Fruit fly (Drosophila melanogaster) whole organism, embryonic: ENCODE measurements around the gene Sgs5bis.
A peak's percentile ranks its signal among the peaks of the same experiment; 100 is the strongest.

Experiments used
- Adf1 ChIP-seq: fragments of 200-800 bp; sonication (Bioruptor generic); IDR thresholded peaks from 2 replicates; pipeline ENCODE4 v1.3.6; 2022; ENCODE audit warnings: missing biosample characterization, missing genetic modification characterization
- Bgb ChIP-seq: fragments of 200-800 bp; sonication (Bioruptor generic); IDR thresholded peaks from 2 replicates; pipeline ENCODE4 v1.3.6; 2022; ENCODE audit warnings: missing biosample characterization, missing genetic modification characterization; ENCODE audit not compliant: partially characterized antibody
- CG10267 ChIP-seq: fragments of 200-800 bp; sonication (Bioruptor generic); optimal IDR thresholded peaks from 2 replicates; lab custom pipeline; 2018; ENCODE audit warnings: missing biosample characterization, mild to moderate bottlenecking, missing genetic modification characterization, moderate library complexity
- CG10565 ChIP-seq: fragments of 200-800 bp; sonication (Bioruptor generic); optimal IDR thresholded peaks from 3 replicates; lab custom pipeline; 2016; ENCODE audit warnings: missing biosample characterization, mild to moderate bottlenecking, missing genetic modification characterization
- CG13894 ChIP-seq: fragments of 200-800 bp; sonication (Bioruptor generic); optimal IDR thresholded peaks from 3 replicates; lab custom pipeline; 2018; ENCODE audit warnings: missing biosample characterization, mild to moderate bottlenecking, missing genetic modification characterization, moderate library complexity
- CG15073 ChIP-seq: fragments of 200-800 bp; sonication (Bioruptor generic); optimal IDR thresholded peaks from 2 replicates; lab custom pipeline; 2016; ENCODE audit warnings: missing biosample characterization, missing genetic modification characterization
- CG15601 ChIP-seq: fragments of 200-800 bp; sonication (Bioruptor generic); optimal IDR thresholded peaks from 3 replicates; lab custom pipeline; 2019; ENCODE audit warnings: missing biosample characterization, mild to moderate bottlenecking, missing genetic modification characterization, moderate library complexity
- CG17385 ChIP-seq: fragments of 200-800 bp; sonication (Bioruptor generic); optimal IDR thresholded peaks from 3 replicates; lab custom pipeline; 2018; ENCODE audit warnings: missing biosample characterization, mild to moderate bottlenecking, missing genetic modification characterization
- CG17912 ChIP-seq: fragments of 200-800 bp; sonication (Bioruptor generic); optimal IDR thresholded peaks from 2 replicates; lab custom pipeline; 2018; ENCODE audit warnings: missing biosample characterization, mild to moderate bottlenecking, missing genetic modification characterization
- CG18011 ChIP-seq: fragments of 200-800 bp; sonication (Bioruptor generic); optimal IDR thresholded peaks from 2 replicates; lab custom pipeline; 2017; ENCODE audit warnings: missing biosample characterization, missing genetic modification characterization, mild to moderate bottlenecking, moderate library complexity, missing genotype
- CG18764 ChIP-seq: fragments of 200-800 bp; sonication (Bioruptor generic); optimal IDR thresholded peaks from 3 replicates; lab custom pipeline; 2016; ENCODE audit warnings: missing biosample characterization, missing genetic modification characterization
- CG30020 ChIP-seq: fragments of 200-800 bp; optimal IDR thresholded peaks from 2 replicates; lab custom pipeline; 2019; ENCODE audit warnings: missing biosample characterization, mild to moderate bottlenecking, missing genetic modification characterization, moderate library complexity
- CG31224 ChIP-seq: fragments of 200-800 bp; sonication (Bioruptor generic); IDR thresholded peaks from 2 replicates; pipeline ENCODE4 v1.3.6; 2022; ENCODE audit warnings: missing biosample characterization, missing genetic modification characterization
- CG42726 ChIP-seq: fragments of 200-800 bp; sonication (Bioruptor generic); IDR thresholded peaks from 2 replicates; pipeline ENCODE4 v1.3.6; 2022; ENCODE audit warnings: missing biosample characterization, missing genetic modification characterization; ENCODE audit not compliant: partially characterized antibody
- CG5180 ChIP-seq: fragments of 200-800 bp; sonication (Bioruptor generic); optimal IDR thresholded peaks from 3 replicates; lab custom pipeline; 2017; ENCODE audit warnings: missing biosample characterization, missing genetic modification characterization, mild to moderate bottlenecking, moderate library complexity, missing genetic modification reagents
- CG6254 ChIP-seq: fragments of 200-800 bp; sonication (Bioruptor generic); optimal IDR thresholded peaks from 3 replicates; lab custom pipeline; 2017; ENCODE audit warnings: mild to moderate bottlenecking, missing biosample characterization, missing genetic modification reagents, missing genetic modification characterization
- CG6854 ChIP-seq: fragments of 200-800 bp; sonication (Bioruptor generic); optimal IDR thresholded peaks from 3 replicates; lab custom pipeline; 2017; ENCODE audit warnings: missing biosample characterization, mild to moderate bottlenecking, missing genetic modification characterization
- CG9932 ChIP-seq: fragments of 200-800 bp; sonication (Bioruptor generic); IDR thresholded peaks from 2 replicates; pipeline ENCODE4 v1.3.6; 2022; ENCODE audit warnings: missing biosample characterization, missing genetic modification characterization
- D ChIP-seq, 2 experiments: fragments of 200-800 bp in 1 of 2; fragments of >200 bp in 1 of 2; sonication (Bioruptor generic) in 1 of 2; optimal IDR thresholded peaks; 2 replicates in 1 of 2; 3 replicates in 1 of 2; lab custom pipeline; 2017; ENCODE audit warnings: mild to moderate bottlenecking in 1 of 2, missing biosample characterization in 1 of 2, missing genetic modification characterization in 1 of 2, missing genetic modification reagents in 1 of 2
- Dad ChIP-seq: fragments of 200-800 bp; sonication (Bioruptor generic); optimal IDR thresholded peaks from 3 replicates; lab custom pipeline; 2016; ENCODE audit warnings: missing biosample characterization, missing genetic modification characterization
- ERR ChIP-seq: fragments of 200-800 bp; sonication (Bioruptor generic); optimal IDR thresholded peaks from 2 replicates; lab custom pipeline; 2016; ENCODE audit warnings: missing biosample characterization, missing genetic modification characterization
- Ets65A ChIP-seq: fragments of 200-800 bp; sonication (Bioruptor generic); peaks from one replicate; lab custom pipeline; 2016; ENCODE audit warnings: missing biosample characterization, missing genetic modification characterization
- Gug ChIP-seq: fragments of 200-800 bp; sonication (Bioruptor generic); IDR thresholded peaks from 4 replicates; pipeline ENCODE4 v1.3.6; 2022; ENCODE audit warnings: missing biosample characterization, missing genetic modification characterization
- HmgD ChIP-seq: fragments of 200-800 bp; sonication (Bioruptor generic); optimal IDR thresholded peaks from 3 replicates; lab custom pipeline; 2016; ENCODE audit warnings: missing biosample characterization, missing genetic modification characterization
- Med ChIP-seq: fragments of 200-800 bp; sonication (Bioruptor generic); peaks from one replicate; lab custom pipeline; 2016; ENCODE audit warnings: missing biosample characterization, missing genetic modification characterization, mild to moderate bottlenecking, inconsistent platforms, moderate library complexity
- Myb ChIP-seq: fragments of 200-800 bp; sonication (Bioruptor generic); optimal IDR thresholded peaks from 2 replicates; lab custom pipeline; 2016; ENCODE audit warnings: missing biosample characterization, missing genetic modification characterization
- Nf-YB ChIP-seq: fragments of 200-800 bp; sonication (Bioruptor generic); optimal IDR thresholded peaks from 3 replicates; lab custom pipeline; 2019; ENCODE audit warnings: missing biosample characterization, mild to moderate bottlenecking, missing genetic modification characterization, moderate library complexity
- Nf-YC ChIP-seq: fragments of 200-800 bp; optimal IDR thresholded peaks from 3 replicates; lab custom pipeline; 2019; ENCODE audit warnings: missing biosample characterization, mild to moderate bottlenecking, missing genetic modification characterization, moderate library complexity
- Opbp ChIP-seq: fragments of 200-800 bp; sonication (Bioruptor generic); IDR thresholded peaks from 3 replicates; pipeline ENCODE4 v1.3.6; 2022; ENCODE audit warnings: missing biosample characterization, missing genetic modification characterization; ENCODE audit not compliant: partially characterized antibody
- PHDP ChIP-seq: fragments of 200-800 bp; sonication (Bioruptor generic); optimal IDR thresholded peaks from 3 replicates; lab custom pipeline; 2018; ENCODE audit warnings: missing biosample characterization, mild to moderate bottlenecking, missing genetic modification characterization, moderate library complexity
- Poxn ChIP-seq: fragments of 200-800 bp; sonication (Bioruptor generic); IDR thresholded peaks from 2 replicates; pipeline ENCODE4 v1.3.6; 2022; ENCODE audit warnings: missing biosample characterization, missing genetic modification characterization
- Trl ChIP-seq, 3 experiments: fragments of >200 bp in 2 of 3; fragments of 200-800 bp in 1 of 3; sonication (Bioruptor generic) in 1 of 3; optimal IDR thresholded peaks; 2 replicates in 1 of 3; 3 replicates in 2 of 3; lab custom pipeline; 2016 to 2017; ENCODE audit warnings: missing biosample characterization in 1 of 3, missing genetic modification characterization in 1 of 3
- Vsx1 ChIP-seq: fragments of 200-800 bp; sonication (Bioruptor generic); optimal IDR thresholded peaks from 2 replicates; lab custom pipeline; 2017; ENCODE audit warnings: missing biosample characterization, mild to moderate bottlenecking, missing genetic modification characterization, missing genetic modification reagents
- Xbp1 ChIP-seq: fragments of 200-800 bp; sonication (Bioruptor generic); optimal IDR thresholded peaks from 3 replicates; lab custom pipeline; 2016; ENCODE audit warnings: missing biosample characterization, mild to moderate bottlenecking, missing genetic modification characterization
- ap ChIP-seq: fragments of 200-800 bp; sonication (Bioruptor generic); IDR thresholded peaks from 2 replicates; pipeline ENCODE4 v1.3.6; 2022; ENCODE audit warnings: missing biosample characterization, missing genetic modification characterization
- crol ChIP-seq: fragments of 200-800 bp; sonication (Bioruptor generic); IDR thresholded peaks from 2 replicates; pipeline ENCODE4 v1.3.6; 2022; ENCODE audit warnings: missing biosample characterization, missing genetic modification characterization
- dm ChIP-seq: fragments of 200-800 bp; sonication (Bioruptor generic); optimal IDR thresholded peaks from 3 replicates; lab custom pipeline; 2016; ENCODE audit warnings: missing biosample characterization, missing genetic modification characterization
- ewg ChIP-seq: fragments of 200-800 bp; sonication (Bioruptor generic); optimal IDR thresholded peaks from 3 replicates; lab custom pipeline; 2017; ENCODE audit warnings: mild to moderate bottlenecking, missing biosample characterization, missing genetic modification reagents, missing genetic modification characterization
- gfzf ChIP-seq: fragments of 200-800 bp; sonication (Bioruptor generic); optimal IDR thresholded peaks from 2 replicates; lab custom pipeline; 2016; ENCODE audit warnings: missing biosample characterization, mild to moderate bottlenecking, missing genetic modification characterization, moderate library complexity
- jing ChIP-seq: fragments of 200-800 bp; sonication (Bioruptor generic); optimal IDR thresholded peaks from 2 replicates; lab custom pipeline; 2018; ENCODE audit warnings: missing biosample characterization, mild to moderate bottlenecking, missing genetic modification characterization
- kni ChIP-seq: fragments of 200-800 bp; sonication (Bioruptor generic); optimal IDR thresholded peaks from 3 replicates; lab custom pipeline; 2017; ENCODE audit warnings: mild to moderate bottlenecking, missing biosample characterization, missing genetic modification reagents, missing genetic modification characterization
- odd ChIP-seq: fragments of 200-800 bp; sonication (Bioruptor generic); optimal IDR thresholded peaks from 2 replicates; lab custom pipeline; 2017; ENCODE audit warnings: missing biosample characterization, mild to moderate bottlenecking, missing genetic modification characterization
- prd ChIP-seq, 3 experiments: fragments of >200 bp in 2 of 3; fragments of 200-800 bp in 1 of 3; sonication (Bioruptor generic) in 1 of 3; optimal IDR thresholded peaks in 2 of 3; IDR thresholded peaks in 1 of 3; 2 replicates in 2 of 3; 3 replicates in 1 of 3; pipeline versions ENCODE4 v1.3.6 to Lab custom; 2017 to 2022; ENCODE audit warnings: missing biosample characterization in 1 of 3, missing genetic modification characterization in 1 of 3
- slp2 ChIP-seq: fragments of 200-800 bp; sonication (Bioruptor generic); optimal IDR thresholded peaks from 2 replicates; lab custom pipeline; 2016; ENCODE audit warnings: missing biosample characterization, missing genetic modification characterization
- sr ChIP-seq: fragments of 200-800 bp; sonication (Bioruptor generic); IDR thresholded peaks from 3 replicates; pipeline ENCODE4 v1.3.6; 2022; ENCODE audit warnings: missing biosample characterization, missing genetic modification characterization
- usp ChIP-seq: fragments of >200 bp; optimal IDR thresholded peaks from 2 replicates; lab custom pipeline; 2017; ENCODE audit warnings: missing biosample characterization, missing genetic modification characterization
- wor ChIP-seq: fragments of 200-800 bp; sonication (Bioruptor generic); IDR thresholded peaks from 2 replicates; pipeline ENCODE4 v1.3.6; 2022; ENCODE audit warnings: missing biosample characterization, missing genetic modification characterization
- zf30C ChIP-seq: fragments of 200-800 bp; sonication (Bioruptor generic); optimal IDR thresholded peaks from 3 replicates; lab custom pipeline; 2018; ENCODE audit warnings: missing biosample characterization, mild to moderate bottlenecking, missing genetic modification characterization

Sgs5bis gene

dm6 chr3R:17601866-17602265, 7.7 kb downstream of the Sgs5bis start:
- TF ChIP-seq dm (no peak), ap (no peak), ewg (GFP tag; lab: Kevin White, UChicago) (no peak), Nf-YC (tag; lab: Kevin White, UChicago) (peak; percentile 53), Nf-YB (GFP tag; lab: Kevin White, UChicago) (peak; percentile 72), Med (GFP tag; lab: Kevin White, UChicago) (peak; percentile 36), CG13894 (no peak), Myb (GFP tag; lab: Kevin White, UChicago) (no peak), CG5180 (GFP tag; lab: Kevin White, UChicago) (no peak), zf30C (GFP tag; lab: Kevin White, UChicago) (no peak), Poxn (no peak), CG10565 (GFP tag; lab: Kevin White, UChicago) (no peak), usp (GFP tag; lab: Kevin White, UChicago) (no peak), slp2 (no peak)
- TF ChIP-seq, all 482 proteins: peak for 3

dm6 chr3R:17602974-17603373, 8.8 kb downstream of the Sgs5bis start:
- TF ChIP-seq CG15073 (GFP tag; lab: Kevin White, UChicago) (no peak), ERR (GFP tag; lab: Kevin White, UChicago) (no peak), odd (no peak), CG18764 (GFP tag; lab: Kevin White, UChicago) (no peak), wor (GFP tag; lab: Robert Waterston, UW) (no peak), prd (optimal IDR thresholded peaks at IDR 0.05; lab: Kevin White, UChicago) (no peak), prd (GFP tag; IDR thresholded peaks at IDR 0.05; lab: Robert Waterston, UW) (0 out of 3 replicates have a peak, but pooled peaks have one; percentile 9), CG6254 (GFP tag; lab: Kevin White, UChicago) (no peak), CG17912 (GFP tag; lab: Kevin White, UChicago) (no peak), PHDP (tag; lab: Kevin White, UChicago) (no peak), Gug (GFP tag; lab: Robert Waterston, UW) (no peak), CG17385 (no peak), CG18011 (GFP tag; lab: Kevin White, UChicago) (no peak), Dad (no peak), D (optimal IDR thresholded peaks at IDR 0.05; lab: Kevin White, UChicago) (peak; percentile 95), D (GFP tag; optimal IDR thresholded peaks at IDR 0.05; lab: Kevin White, UChicago) (no peak), CG6854 (GFP tag; lab: Kevin White, UChicago) (no peak), Opbp (GFP tag; lab: Robert Waterston, UW) (0 out of 3 replicates have a peak, but pooled peaks have one; percentile 9), CG15601 (no peak), jing (GFP tag; lab: Kevin White, UChicago) (no peak), Xbp1 (GFP tag; lab: Kevin White, UChicago) (no peak), Ets65A (GFP tag; lab: Kevin White, UChicago) (peak; percentile 18), gfzf (GFP tag; lab: Kevin White, UChicago) (no peak), Med (GFP tag; lab: Kevin White, UChicago) (no peak)

dm6 chr3R:17603717-17604116, 9.5 kb downstream of the Sgs5bis start:
- peak; percentile 48 for TF ChIP-seq kni (GFP tag; lab: Kevin White, UChicago)
- peak; percentile 98 for TF ChIP-seq CG31224 (GFP tag; lab: Robert Waterston, UW)
- peak; percentile 66 for TF ChIP-seq HmgD (GFP tag; lab: Kevin White, UChicago)
- no peak for TF ChIP-seq CG10267 (tag; lab: Kevin White, UChicago)
- peak; percentile 64; the same call in 1 of the 2 replicates for TF ChIP-seq CG42726 (GFP tag; lab: Robert Waterston, UW)
- peak; percentile 66; the same call in 1 of the 2 replicates for TF ChIP-seq Bgb (GFP tag; lab: Robert Waterston, UW)
- TF ChIP-seq Trl (optimal IDR thresholded peaks at IDR 0.05; lab: Kevin White, UChicago), result no peak
- TF ChIP-seq Trl (GFP tag; optimal IDR thresholded peaks at IDR 0.05; lab: Kevin White, UChicago), result no peak
- TF ChIP-seq CG9932 (GFP tag; lab: Robert Waterston, UW), result peak; percentile 32; the same call in 1 of the 2 replicates
- no peak for TF ChIP-seq sr (GFP tag; lab: Robert Waterston, UW)
- no peak for TF ChIP-seq Vsx1 (GFP tag; lab: Kevin White, UChicago)
- TF ChIP-seq CG30020 (tag; lab: Kevin White, UChicago), result no peak
- peak; percentile 90 for TF ChIP-seq crol (GFP tag; lab: Robert Waterston, UW)
- peak; percentile 43; the same call in 1 of the 2 replicates for TF ChIP-seq Adf1 (GFP tag; lab: Robert Waterston, UW)
